Worm (Caenorhabditis elegans): ENCODE results near the gene F18H3.1.

DNA sequence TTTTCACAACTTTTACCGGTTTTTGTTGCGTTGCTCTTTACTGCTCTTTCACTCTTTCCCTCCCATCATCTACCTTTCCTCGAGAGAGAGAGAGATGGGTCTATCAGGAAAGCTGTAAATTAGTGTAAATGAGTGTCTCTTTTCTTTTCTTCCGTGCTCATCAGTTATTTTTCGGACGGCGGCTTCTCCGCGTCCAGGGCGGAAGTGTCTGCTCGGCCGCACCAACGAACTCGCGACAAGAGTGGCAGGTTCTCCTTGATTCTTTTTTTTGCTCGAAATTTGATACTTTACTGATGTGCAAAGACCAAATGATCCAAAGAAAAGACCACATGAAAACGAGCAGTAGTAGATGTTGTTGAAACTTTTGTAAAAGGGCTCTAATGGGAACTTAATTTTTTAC lies 39.2 kb downstream of the F18H3.1 start:
- no peak for TF ChIP-seq jun-1 (tag; optimal IDR thresholded peaks at IDR 0.05)
- no peak for TF ChIP-seq unc-62 (GFP tag; optimal IDR thresholded peaks at IDR 0.05 in 1 of 2)
- TF ChIP-seq unc-62 (tag; optimal IDR thresholded peaks at IDR 0.05) = no peak
- TF ChIP-seq ztf-7 (tag; optimal IDR thresholded peaks at IDR 0.05) = no peak
- TF ChIP-seq mep-1 (tag; optimal IDR thresholded peaks at IDR 0.05) = no peak
- no peak for TF ChIP-seq mes-2 (tag; optimal IDR thresholded peaks at IDR 0.05; ENCODE audit: poor library complexity, severe bottlenecking)
- TF ChIP-seq hmg-1.1 (GFP tag; IDR thresholded peaks at IDR 0.05) = no peak

Measured in whole organism, L4 larva.